Worm (Caenorhabditis elegans) whole organism, mixed stage, embryonic: ENCODE data around the gene str-85.

Experiments used
- ceh-43 ChIP-seq: fragments of 200-800 bp; sonication (Bioruptor generic); optimal IDR thresholded peaks from 2 replicates; lab custom pipeline; 2018; ENCODE audit warnings: mild to moderate bottlenecking, missing genetic modification characterization, moderate library complexity, missing compliant biosample characterization
- flh-1 ChIP-seq: fragments of 200-800 bp; sonication (Bioruptor generic); optimal IDR thresholded peaks from 2 replicates; lab custom pipeline; 2018; ENCODE audit warnings: mild to moderate bottlenecking, missing genetic modification characterization, moderate library complexity, missing compliant biosample characterization
- hlh-1 ChIP-seq: fragments of 150-350 bp; optimal IDR thresholded peaks from 2 replicates; lab custom pipeline; 2014; ENCODE audit warnings: missing biosample characterization, missing genetic modification reagents, missing genetic modification characterization
- lin-13 ChIP-seq: fragments of 150-350 bp; optimal IDR thresholded peaks from 2 replicates; lab custom pipeline; 2014; ENCODE audit warnings: missing biosample characterization, missing genetic modification characterization
- lsy-2 ChIP-seq: fragments of 150-350 bp; optimal IDR thresholded peaks from 2 replicates; lab custom pipeline; 2014; ENCODE audit warnings: missing biosample characterization, missing genetic modification characterization
- mab-5 ChIP-seq: fragments of 150-350 bp; optimal IDR thresholded peaks from 2 replicates; lab custom pipeline; 2014; ENCODE audit warnings: missing biosample characterization, missing genetic modification characterization
- nhr-28 ChIP-seq: fragments of 150-350 bp; optimal IDR thresholded peaks from 2 replicates; lab custom pipeline; 2014; ENCODE audit warnings: missing biosample characterization, missing genetic modification characterization
- nhr-76 ChIP-seq: sonication (generic microtip); optimal IDR thresholded peaks from 2 replicates; lab custom pipeline; 2017; ENCODE audit warnings: missing biosample characterization, missing genetic modification characterization
- ztf-11 ChIP-seq: fragments of 150-350 bp; optimal IDR thresholded peaks from 2 replicates; lab custom pipeline; 2014; ENCODE audit warnings: missing biosample characterization, missing genetic modification characterization

- no peak for TF ChIP-seq nhr-28 (tag; lab: Kevin White, UChicago)
- no peak for TF ChIP-seq flh-1
- no peak for TF ChIP-seq mab-5 (tag; lab: Kevin White, UChicago)
- TF ChIP-seq ceh-43 (GFP tag; lab: Kevin White, UChicago), result no peak
- TF ChIP-seq hlh-1 (tag; lab: Kevin White, UChicago), result no peak
- no peak for TF ChIP-seq lsy-2 (tag; lab: Kevin White, UChicago)
- TF ChIP-seq lin-13 (tag; lab: Kevin White, UChicago), result no peak
- no peak for TF ChIP-seq nhr-76
- no peak for TF ChIP-seq ztf-11
Measured at ce11 chrV:8990194-8990649, 4.6 kb upstream of the str-85 start, which contains the start of gene F59E11.7.
